Worm (Caenorhabditis elegans) whole organism, L4 larva: Measurements from ENCODE around the gene srsx-29.

Experiments
- F44E2.7 ChIP-seq: fragments of 200-800 bp; sonication (Bioruptor generic); IDR thresholded peaks from 2 replicates; pipeline ENCODE4 v2.1.2; 2022; ENCODE audit warnings: missing genetic modification characterization, missing compliant biosample characterization
- F49E8.2 ChIP-seq: sonication (generic microtip); optimal IDR thresholded peaks from 2 replicates; lab custom pipeline; 2016; ENCODE audit warnings: missing compliant biosample characterization, mild to moderate bottlenecking, missing genetic modification characterization, borderline replicate concordance
- R02D3.7 ChIP-seq: fragments of 150-350 bp; sonication (generic microtip); optimal IDR thresholded peaks from 3 replicates; lab custom pipeline; 2014; ENCODE audit warnings: missing biosample characterization, missing genetic modification characterization
- T20F7.1 ChIP-seq: fragments of 200-800 bp; sonication (Bioruptor generic); optimal IDR thresholded peaks from 2 replicates; lab custom pipeline; 2018; ENCODE audit warnings: mild to moderate bottlenecking, missing genetic modification characterization, missing compliant biosample characterization
- Y48G9A.11 ChIP-seq: fragments of 200-800 bp; sonication (Bioruptor generic); IDR thresholded peaks from 2 replicates; pipeline ENCODE4 v1.3.6; 2022; ENCODE audit warnings: missing genetic modification reagents, missing genetic modification characterization, missing compliant biosample characterization
- Y75B8A.6 ChIP-seq: fragments of 200-800 bp; sonication (Bioruptor generic); IDR thresholded peaks from 2 replicates; pipeline ENCODE4 v1.3.6; 2022; ENCODE audit warnings: missing genetic modification reagents, missing genetic modification characterization, missing compliant biosample characterization
- aha-1 ChIP-seq: fragments of 150-350 bp; peaks from one replicate; lab custom pipeline; 2014; ENCODE audit warnings: missing biosample characterization, missing genetic modification characterization
- aly-2 ChIP-seq: sonication (generic microtip); optimal IDR thresholded peaks from 2 replicates; lab custom pipeline; 2018; ENCODE audit warnings: missing biosample characterization, missing genetic modification characterization
- arid-1 ChIP-seq: fragments of 200-800 bp; sonication (Bioruptor generic); conservative IDR thresholded peaks from 2 replicates; pipeline ENCODE4 v1.3.6; 2022; ENCODE audit warnings: missing genetic modification reagents, missing genetic modification characterization, missing compliant biosample characterization
- ceh-28 ChIP-seq: fragments of 150-350 bp; optimal IDR thresholded peaks from 2 replicates; lab custom pipeline; 2014; ENCODE audit warnings: missing biosample characterization, missing genetic modification reagents, missing genetic modification characterization
- ceh-44 ChIP-seq: fragments of 200-800 bp; sonication (Bioruptor generic); IDR thresholded peaks from 2 replicates; pipeline ENCODE4 v1.3.6; 2022; ENCODE audit warnings: missing genetic modification reagents, missing genetic modification characterization, missing compliant biosample characterization
- ceh-62 ChIP-seq: sonication (generic microtip); optimal IDR thresholded peaks from 2 replicates; lab custom pipeline; 2017; ENCODE audit warnings: missing biosample characterization, missing genetic modification characterization
- ceh-82 ChIP-seq: sonication (generic microtip); optimal IDR thresholded peaks from 2 replicates; lab custom pipeline; 2017; ENCODE audit warnings: missing biosample characterization, missing genetic modification characterization
- ctbp-1 ChIP-seq: fragments of 200-800 bp; sonication (Bioruptor generic); IDR thresholded peaks from 2 replicates; pipeline ENCODE4 v1.3.6; 2022; ENCODE audit warnings: missing genetic modification reagents, missing genetic modification characterization, missing compliant biosample characterization
- daf-16 ChIP-seq, 3 experiments: sonication (generic microtip); optimal IDR thresholded peaks; 2 replicates each; lab custom pipeline; 2016 to 2017; ENCODE audit warnings: missing genetic modification characterization in 3 of 3, missing genetic modification reagents in 3 of 3, mild to moderate bottlenecking in 2 of 3, missing compliant biosample characterization in 2 of 3, missing biosample characterization in 1 of 3, moderate library complexity in 1 of 3
- dmd-6 ChIP-seq: fragments of 200-800 bp; sonication (Bioruptor generic); IDR thresholded peaks from 2 replicates; pipeline ENCODE4 v1.3.6; 2022; ENCODE audit warnings: missing genetic modification reagents, missing genetic modification characterization, missing compliant biosample characterization
- dve-1 ChIP-seq: sonication (generic microtip); optimal IDR thresholded peaks from 2 replicates; lab custom pipeline; 2017; ENCODE audit warnings: antibody characterized with exemption, mild to moderate bottlenecking, missing genetic modification characterization, missing compliant biosample characterization; ENCODE audit not compliant: insufficient read depth
- fkh-10 ChIP-seq: fragments of 150-350 bp; optimal IDR thresholded peaks from 2 replicates; lab custom pipeline; 2014; ENCODE audit warnings: missing biosample characterization, missing genetic modification reagents, missing genetic modification characterization
- hif-1 ChIP-seq, 2 experiments: sonication (generic microtip); optimal IDR thresholded peaks; 2 replicates each; lab custom pipeline; 2016 to 2017; ENCODE audit warnings: missing compliant biosample characterization in 2 of 2, missing genetic modification characterization in 2 of 2, missing genetic modification reagents in 2 of 2, missing genotype in 2 of 2, mild to moderate bottlenecking in 1 of 2
- hlh-11 ChIP-seq: fragments of 200-800 bp; sonication (Bioruptor generic); optimal IDR thresholded peaks from 2 replicates; lab custom pipeline; 2018; ENCODE audit warnings: mild to moderate bottlenecking, missing genetic modification characterization, missing compliant biosample characterization
- hlh-30 ChIP-seq: sonication (generic microtip); optimal IDR thresholded peaks from 2 replicates; lab custom pipeline; 2017; ENCODE audit warnings: antibody characterized with exemption, mild to moderate bottlenecking, missing genetic modification characterization, missing compliant biosample characterization; ENCODE audit not compliant: insufficient read depth
- lin-29 ChIP-seq: fragments of 200-800 bp; sonication (Bioruptor generic); IDR thresholded peaks from 2 replicates; pipeline ENCODE4 v1.3.6; 2022; ENCODE audit warnings: missing genetic modification reagents, missing genetic modification characterization, missing compliant biosample characterization
- lir-3 ChIP-seq: sonication (generic microtip); optimal IDR thresholded peaks from 2 replicates; lab custom pipeline; 2016; ENCODE audit warnings: mild to moderate bottlenecking, missing genetic modification characterization, missing compliant biosample characterization
- madf-5 ChIP-seq, 2 experiments: fragments of 200-800 bp; sonication (Bioruptor generic); IDR thresholded peaks; 2 replicates each; pipeline ENCODE4 v1.3.6; 2022; ENCODE audit warnings: missing compliant biosample characterization in 2 of 2, missing genetic modification characterization in 2 of 2
- mdl-1 ChIP-seq, 2 experiments: fragments of 150-350 bp in 1 of 2; sonication (generic microtip) in 1 of 2; optimal IDR thresholded peaks; 2 replicates each; lab custom pipeline; 2014 to 2017; ENCODE audit warnings: missing biosample characterization in 2 of 2, missing genetic modification characterization in 2 of 2
- mep-1 ChIP-seq: fragments of 150-350 bp; sonication (generic microtip); optimal IDR thresholded peaks from 3 replicates; lab custom pipeline; 2014; ENCODE audit warnings: missing biosample characterization, missing genetic modification characterization
- mxl-2 ChIP-seq: fragments of 200-800 bp; sonication (Bioruptor generic); conservative IDR thresholded peaks from 2 replicates; pipeline ENCODE4 v1.3.6; 2022; ENCODE audit warnings: missing genetic modification reagents, missing genetic modification characterization, missing compliant biosample characterization
- mxl-3 ChIP-seq: fragments of 200-800 bp; sonication (Bioruptor generic); optimal IDR thresholded peaks from 2 replicates; lab custom pipeline; 2018; ENCODE audit warnings: mild to moderate bottlenecking, missing genetic modification characterization, missing compliant biosample characterization
- nhr-10 ChIP-seq: fragments of 150-350 bp; optimal IDR thresholded peaks from 2 replicates; lab custom pipeline; 2014; ENCODE audit warnings: missing biosample characterization, missing genetic modification characterization
- nhr-11 ChIP-seq: fragments of 150-350 bp; optimal IDR thresholded peaks from 2 replicates; lab custom pipeline; 2014; ENCODE audit warnings: missing biosample characterization, missing genetic modification characterization
- nhr-28 ChIP-seq: fragments of 150-350 bp; optimal IDR thresholded peaks from 2 replicates; lab custom pipeline; 2014; ENCODE audit warnings: missing biosample characterization, missing genetic modification characterization
- nhr-42 ChIP-seq: fragments of 200-800 bp; sonication (Bioruptor generic); IDR thresholded peaks from 2 replicates; pipeline ENCODE4 v1.3.6; 2022; ENCODE audit warnings: missing genetic modification characterization, missing compliant biosample characterization
- nhr-48 ChIP-seq: sonication (generic microtip); optimal IDR thresholded peaks from 2 replicates; lab custom pipeline; 2016; ENCODE audit warnings: mild to moderate bottlenecking, missing genetic modification characterization, missing compliant biosample characterization
- pha-4 ChIP-seq, 2 experiments: fragments of 150-350 bp in 1 of 2; fragments of 200-800 bp in 1 of 2; sonication (Bioruptor generic) in 1 of 2; IDR thresholded peaks in 1 of 2; optimal IDR thresholded peaks in 1 of 2; 2 replicates each; pipeline versions ENCODE4 v1.3.6 to Lab custom; 2014 to 2022; ENCODE audit warnings: missing genetic modification characterization in 2 of 2, missing genetic modification reagents in 2 of 2, missing biosample characterization in 1 of 2, missing compliant biosample characterization in 1 of 2
- php-3 ChIP-seq: fragments of 200-800 bp; sonication (Bioruptor generic); IDR thresholded peaks from 2 replicates; pipeline ENCODE4 v1.3.6; 2022; ENCODE audit warnings: missing genetic modification reagents, missing genetic modification characterization, missing compliant biosample characterization
- pqm-1 ChIP-seq: sonication (generic microtip); optimal IDR thresholded peaks from 2 replicates; lab custom pipeline; 2017; ENCODE audit warnings: missing biosample characterization, missing genetic modification characterization
- saeg-2 ChIP-seq: fragments of 200-800 bp; sonication (Bioruptor generic); IDR thresholded peaks from 2 replicates; pipeline ENCODE4 v1.3.6; 2022; ENCODE audit warnings: missing genetic modification reagents, missing genetic modification characterization, missing compliant biosample characterization
- snpc-1.2 ChIP-seq: fragments of 200-800 bp; sonication (Bioruptor generic); IDR thresholded peaks from 2 replicates; pipeline ENCODE4 v1.3.6; 2022; ENCODE audit warnings: missing genetic modification reagents, missing genetic modification characterization, missing compliant biosample characterization
- spr-1 ChIP-seq: sonication (generic microtip); optimal IDR thresholded peaks from 2 replicates; lab custom pipeline; 2016; ENCODE audit warnings: mild to moderate bottlenecking, missing genetic modification characterization, missing compliant biosample characterization
- spr-3 ChIP-seq: fragments of 200-800 bp; sonication (Bioruptor generic); optimal IDR thresholded peaks from 2 replicates; lab custom pipeline; 2018; ENCODE audit warnings: mild to moderate bottlenecking, missing genetic modification characterization, missing compliant biosample characterization
- tra-1 ChIP-seq: fragments of 200-800 bp; sonication (Bioruptor generic); IDR thresholded peaks from 2 replicates; pipeline ENCODE4 v1.3.6; 2022; ENCODE audit warnings: missing genetic modification reagents, missing genetic modification characterization, missing compliant biosample characterization
- unc-62 ChIP-seq, 3 experiments: fragments of 150-350 bp in 1 of 3; sonication (generic microtip); optimal IDR thresholded peaks in 2 of 3; peaks in 1 of 3; 1 replicate in 1 of 3; 2 replicates in 2 of 3; lab custom pipeline; 2014 to 2017; ENCODE audit warnings: missing biosample characterization in 3 of 3, missing genetic modification characterization in 3 of 3, missing genetic modification reagents in 3 of 3, missing genotype in 1 of 3
- vab-7 ChIP-seq: fragments of 200-800 bp; sonication (Bioruptor generic); IDR thresholded peaks from 2 replicates; pipeline ENCODE4 v1.3.6; 2022; ENCODE audit warnings: missing genetic modification reagents, missing genetic modification characterization, missing compliant biosample characterization
- zfp-2 ChIP-seq: sonication (generic microtip); optimal IDR thresholded peaks from 2 replicates; lab custom pipeline; 2016; ENCODE audit warnings: mild to moderate bottlenecking, missing genetic modification characterization, missing compliant biosample characterization
- zip-11 ChIP-seq: fragments of 200-800 bp; sonication (Bioruptor generic); IDR thresholded peaks from 2 replicates; pipeline ENCODE4 v1.3.6; 2022; ENCODE audit warnings: missing genetic modification characterization, missing compliant biosample characterization
- ztf-7 ChIP-seq: fragments of 150-350 bp; optimal IDR thresholded peaks from 2 replicates; lab custom pipeline; 2014; ENCODE audit warnings: missing biosample characterization, missing genetic modification characterization

Gene srsx-29

DNA sequence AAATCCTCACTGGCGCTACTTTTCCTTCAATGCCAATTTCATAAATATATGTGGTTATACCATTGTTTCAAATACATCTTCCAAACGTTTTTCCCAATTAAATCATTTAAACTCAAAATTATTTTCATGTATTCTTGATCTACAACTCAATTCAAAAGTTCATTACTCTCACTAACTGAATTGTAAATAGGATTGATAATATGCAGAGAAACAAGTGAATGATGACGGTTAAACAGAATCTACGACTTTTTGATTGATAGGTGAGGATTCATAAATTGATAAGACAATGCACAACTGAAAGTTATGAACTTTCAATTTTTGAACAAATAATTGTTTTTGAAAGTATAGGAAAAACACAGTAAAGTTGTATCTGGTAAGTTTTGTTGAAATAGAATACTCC, 36.4 kb downstream of the srsx-29 start:
- no peak for TF ChIP-seq mxl-2 (GFP tag; lab: Robert Waterston, UW)
- TF ChIP-seq unc-62 (GFP tag; optimal IDR thresholded peaks at IDR 0.05 in 1 of 2; lab: Kevin White, UChicago), result peak in 1 of 2 experiments; percentile 13
- TF ChIP-seq unc-62 (tag; optimal IDR thresholded peaks at IDR 0.05; lab: Kevin White, UChicago), result no peak
- no peak for TF ChIP-seq lin-29
- TF ChIP-seq spr-3 (GFP tag; lab: Kevin White, UChicago), result no peak
- TF ChIP-seq nhr-28 (tag; lab: Kevin White, UChicago), result peak; percentile 23
- peak; percentile 14; the same call in 1 of the 2 replicates for TF ChIP-seq php-3 (GFP tag; lab: Robert Waterston, UW)
- peak; percentile 11 for TF ChIP-seq pqm-1 (tag; lab: Kevin White, UChicago)
- no peak for TF ChIP-seq hif-1 (tag; optimal IDR thresholded peaks at IDR 0.05; lab: Kevin White, UChicago)
- no peak for TF ChIP-seq mep-1 (tag; lab: Kevin White, UChicago)
- TF ChIP-seq pha-4 (GFP tag; IDR thresholded peaks at IDR 0.05; lab: Robert Waterston, UW), result no peak
- no peak for TF ChIP-seq pha-4 (tag; optimal IDR thresholded peaks at IDR 0.05; lab: Kevin White, UChicago)
- TF ChIP-seq daf-16 (GFP tag; optimal IDR thresholded peaks at IDR 0.05; lab: Kevin White, UChicago), result no peak
- peak; percentile 91 for TF ChIP-seq daf-16 (tag; optimal IDR thresholded peaks at IDR 0.05; lab: Kevin White, UChicago)
- TF ChIP-seq fkh-10 (GFP tag; lab: Kevin White, UChicago), result no peak
- no peak for TF ChIP-seq ceh-82 (tag; lab: Kevin White, UChicago)
- TF ChIP-seq Y48G9A.11 (GFP tag; lab: Robert Waterston, UW), result no peak
- no peak for TF ChIP-seq mxl-3 (GFP tag; lab: Kevin White, UChicago)
- no peak for TF ChIP-seq nhr-48 (tag; lab: Kevin White, UChicago)
- no peak for TF ChIP-seq mdl-1 (tag; optimal IDR thresholded peaks at IDR 0.05; lab: Kevin White, UChicago)
- TF ChIP-seq aha-1, result peak; percentile 41

DNA sequence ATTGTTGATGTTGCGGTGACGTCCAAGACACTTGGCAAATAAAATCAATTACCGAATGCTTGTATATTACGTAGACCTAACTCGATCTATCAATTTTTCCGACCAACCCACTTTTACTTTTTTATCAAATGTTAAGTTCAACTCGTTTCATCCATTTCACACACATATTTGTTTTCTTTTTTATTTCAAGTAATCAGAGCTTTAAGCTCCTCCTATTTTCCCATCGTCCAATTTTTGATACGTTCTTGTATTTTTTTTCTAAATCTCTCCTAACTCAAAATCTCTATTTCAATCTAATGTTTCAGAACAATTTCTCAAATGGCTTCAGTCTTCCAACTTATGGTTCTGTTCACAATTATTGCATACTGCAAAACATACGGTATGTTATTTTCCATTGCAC, 43.6 kb downstream of the srsx-29 start, which contains the start of gene ZK856.6:
ZK856.6 (plus strand) TSS at position 301 of the 400 bp plus-strand sequence.
- TF ChIP-seq spr-1 (tag; lab: Kevin White, UChicago) (no peak), ztf-7 (tag; lab: Kevin White, UChicago) (no peak), php-3 (GFP tag; lab: Robert Waterston, UW) (no peak), dve-1 (no peak), aly-2 (tag; lab: Kevin White, UChicago) (no peak), lir-3 (tag; lab: Kevin White, UChicago) (no peak), mep-1 (tag; lab: Kevin White, UChicago) (no peak), R02D3.7 (tag; lab: Kevin White, UChicago) (no peak), madf-5 (GFP tag; IDR thresholded peaks at IDR 0.05; lab: Robert Waterston, UW) (no peak), arid-1 (GFP tag; lab: Robert Waterston, UW) (no peak), hlh-11 (tag; lab: Kevin White, UChicago) (no peak), zfp-2 (tag; lab: Kevin White, UChicago) (no peak), hlh-30 (tag; lab: Kevin White, UChicago) (no peak), nhr-11 (tag; lab: Kevin White, UChicago) (no peak), snpc-1.2 (no peak), dmd-6 (GFP tag; lab: Robert Waterston, UW) (no peak), tra-1 (GFP tag; lab: Robert Waterston, UW) (no peak), ctbp-1 (no peak)
- TF ChIP-seq, all 104 proteins: peak for 0

ce11 chrV:10201913-10202312, 47.1 kb downstream of the srsx-29 start, which contains the start of gene ZK856.7:
ZK856.7 (plus strand) TSS chrV:10202098.
- peak in 1 of 2 experiments; percentile 18 for TF ChIP-seq mdl-1 (tag; optimal IDR thresholded peaks at IDR 0.05; lab: Kevin White, UChicago)
- TF ChIP-seq vab-7 (GFP tag; lab: Robert Waterston, UW), result no peak
- no peak for TF ChIP-seq ztf-7 (tag; lab: Kevin White, UChicago)
- TF ChIP-seq F49E8.2 (tag; lab: Kevin White, UChicago), result no peak
- TF ChIP-seq F44E2.7 (GFP tag; lab: Robert Waterston, UW), result no peak
- TF ChIP-seq Y75B8A.6, result no peak
- TF ChIP-seq saeg-2 (GFP tag; lab: Robert Waterston, UW), result no peak
- no peak for TF ChIP-seq ceh-44 (GFP tag; lab: Robert Waterston, UW)
- TF ChIP-seq dve-1, result peak; percentile 51
- no peak for TF ChIP-seq zip-11 (GFP tag; lab: Robert Waterston, UW)
- TF ChIP-seq php-3 (GFP tag; lab: Robert Waterston, UW), result no peak
- no peak for TF ChIP-seq ceh-28
- TF ChIP-seq aha-1, result peak; percentile 8
- TF ChIP-seq ceh-82 (tag; lab: Kevin White, UChicago), result no peak
- no peak for TF ChIP-seq T20F7.1 (GFP tag; lab: Kevin White, UChicago)
- no peak for TF ChIP-seq ceh-62
- no peak for TF ChIP-seq zfp-2 (tag; lab: Kevin White, UChicago)
- no peak for TF ChIP-seq nhr-10 (tag; lab: Kevin White, UChicago)
- TF ChIP-seq nhr-42 (GFP tag; lab: Robert Waterston, UW), result no peak
